Worm (Caenorhabditis elegans) whole organism, L4 larva: ENCODE data around the gene acr-7.

ENCODE experiments used
- F37D6.2 ChIP-seq: sonication (generic microtip); optimal IDR thresholded peaks from 2 replicates; lab custom pipeline; 2016; ENCODE audit warnings: mild to moderate bottlenecking, missing genetic modification characterization, missing compliant biosample characterization
- Y5F2A.4 ChIP-seq: fragments of 200-800 bp; sonication (Bioruptor generic); optimal IDR thresholded peaks from 2 replicates; lab custom pipeline; 2018; ENCODE audit warnings: mild to moderate bottlenecking, missing genetic modification characterization, missing compliant biosample characterization
- arid-1 ChIP-seq: fragments of 200-800 bp; sonication (Bioruptor generic); conservative IDR thresholded peaks from 2 replicates; pipeline ENCODE4 v1.3.6; 2022; ENCODE audit warnings: missing genetic modification reagents, missing genetic modification characterization, missing compliant biosample characterization
- daf-19 ChIP-seq: fragments of 200-800 bp; sonication (Bioruptor generic); conservative IDR thresholded peaks from 2 replicates; pipeline ENCODE4 v1.3.6; 2022; ENCODE audit warnings: missing genetic modification characterization, missing compliant biosample characterization
- dmd-6 ChIP-seq: fragments of 200-800 bp; sonication (Bioruptor generic); IDR thresholded peaks from 2 replicates; pipeline ENCODE4 v1.3.6; 2022; ENCODE audit warnings: missing genetic modification reagents, missing genetic modification characterization, missing compliant biosample characterization
- gei-8 ChIP-seq: fragments of 200-800 bp; sonication (Bioruptor generic); optimal IDR thresholded peaks from 2 replicates; lab custom pipeline; 2018; ENCODE audit warnings: mild to moderate bottlenecking, missing genetic modification characterization, missing compliant biosample characterization
- lin-29 ChIP-seq: fragments of 200-800 bp; sonication (Bioruptor generic); IDR thresholded peaks from 2 replicates; pipeline ENCODE4 v1.3.6; 2022; ENCODE audit warnings: missing genetic modification reagents, missing genetic modification characterization, missing compliant biosample characterization
- pqm-1 ChIP-seq: sonication (generic microtip); optimal IDR thresholded peaks from 2 replicates; lab custom pipeline; 2017; ENCODE audit warnings: missing biosample characterization, missing genetic modification characterization

acr-7 gene

ce11 chrII:7801899-7802298 lies 47.7 kb downstream of the acr-7 start:
- TF ChIP-seq pqm-1, result no peak
- no peak for TF ChIP-seq gei-8 (GFP tag; lab: Kevin White, UChicago)
- TF ChIP-seq F37D6.2, result no peak
- no peak for TF ChIP-seq daf-19 (GFP tag; lab: Robert Waterston, UW)
- TF ChIP-seq Y5F2A.4 (GFP tag; lab: Kevin White, UChicago), result no peak
- TF ChIP-seq arid-1 (GFP tag; lab: Robert Waterston, UW), result no peak
- no peak for TF ChIP-seq dmd-6

- TF ChIP-seq pqm-1 (peak; percentile 52), dmd-6 (peak; percentile 25; the same call in 1 of the 2 replicates), lin-29 (GFP tag; lab: Robert Waterston, UW) (no peak)
Measured at ce11 chrII:7801255-7801654, 48.3 kb downstream of the acr-7 start.
